Worm (Caenorhabditis elegans): ENCODE data around the gene mltn-10.

DNA sequence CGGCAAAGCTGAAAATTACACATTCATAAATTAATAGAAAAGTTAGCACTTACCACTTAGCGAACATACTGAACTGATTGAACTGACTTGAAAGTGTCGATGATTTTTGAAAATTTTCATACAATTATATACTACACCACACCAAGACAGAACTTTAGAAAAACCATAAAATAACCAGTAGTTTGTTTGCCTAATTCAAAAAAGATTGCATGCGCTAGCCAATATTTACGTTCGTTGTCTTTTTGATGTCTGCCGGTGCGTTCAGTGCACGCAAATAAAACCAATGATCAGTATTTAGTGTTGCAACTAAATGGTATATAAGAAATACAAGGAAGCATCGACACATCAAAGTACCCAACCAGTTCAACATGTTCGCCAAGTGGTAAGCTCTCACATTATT, 42.3 kb upstream of the mltn-10 start, which contains the start of the genes nspb-8 and nspb-9:
- TF ChIP-seq tbx-11 (GFP tag; IDR thresholded peaks at IDR 0.05) (no peak), ceh-36 (tag; optimal IDR thresholded peaks at IDR 0.05) (no peak), ama-1 (optimal IDR thresholded peaks at IDR 0.05) (no peak), scrt-1 (GFP tag; IDR thresholded peaks at IDR 0.05) (no peak)

All from whole organism, early embryonic.